Worm (Caenorhabditis elegans) whole organism, young adult: Measurements from ENCODE around the gene pdi-2.

ENCODE experiments used
- B0019.2 ChIP-seq: fragments of 200-800 bp; sonication (Bioruptor generic); conservative IDR thresholded peaks from 2 replicates; pipeline ENCODE4 v1.3.6; 2022; ENCODE audit warnings: missing genetic modification reagents, missing genetic modification characterization, missing compliant biosample characterization
- D2030.7 ChIP-seq: fragments of 200-800 bp; sonication (Bioruptor generic); IDR thresholded peaks from 2 replicates; pipeline ENCODE4 v1.3.6; 2022; ENCODE audit warnings: missing genetic modification reagents, missing genetic modification characterization, missing compliant biosample characterization
- F22D6.2 ChIP-seq: sonication (generic microtip); optimal IDR thresholded peaks from 2 replicates; lab custom pipeline; 2016; ENCODE audit warnings: mild to moderate bottlenecking, missing genetic modification characterization, missing compliant biosample characterization
- F23B12.7 ChIP-seq: sonication (generic microtip); optimal IDR thresholded peaks from 2 replicates; lab custom pipeline; 2017; ENCODE audit warnings: missing genetic modification characterization, mild to moderate bottlenecking, missing compliant biosample characterization, antibody characterized with exemption, moderate library complexity; ENCODE audit not compliant: insufficient read depth
- F33H1.4 ChIP-seq: fragments of 200-800 bp; sonication (Bioruptor generic); IDR thresholded peaks from 2 replicates; pipeline ENCODE4 v1.3.6; 2022; ENCODE audit warnings: missing genetic modification reagents, missing genetic modification characterization, missing compliant biosample characterization
- F37B4.10 ChIP-seq: fragments of 200-800 bp; sonication (Bioruptor generic); IDR thresholded peaks from 2 replicates; pipeline ENCODE4 v1.3.6; 2022; ENCODE audit warnings: missing genetic modification characterization, missing compliant biosample characterization
- Y56A3A.18 ChIP-seq: fragments of 200-800 bp; sonication (Bioruptor generic); IDR thresholded peaks from 2 replicates; pipeline ENCODE4 v1.3.6; 2022; ENCODE audit warnings: missing genetic modification reagents, missing genetic modification characterization, missing compliant biosample characterization
- Y67H2A.10 ChIP-seq: fragments of 200-800 bp; sonication (Bioruptor generic); conservative IDR thresholded peaks from 2 replicates; pipeline ENCODE4 v1.3.6; 2022; ENCODE audit warnings: missing genetic modification reagents, missing genetic modification characterization, missing compliant biosample characterization
- Y79H2A.3 ChIP-seq: fragments of 200-800 bp; sonication (Bioruptor generic); conservative IDR thresholded peaks from 2 replicates; pipeline ENCODE4 v1.3.6; 2022; ENCODE audit warnings: missing genetic modification reagents, missing genetic modification characterization, missing compliant biosample characterization
- akir-1 ChIP-seq: fragments of 200-800 bp; sonication (Bioruptor generic); optimal IDR thresholded peaks from 2 replicates; lab custom pipeline; 2018; ENCODE audit warnings: mild to moderate bottlenecking, missing genetic modification characterization, moderate library complexity, missing compliant biosample characterization
- athp-1 ChIP-seq: sonication (generic microtip); optimal IDR thresholded peaks from 2 replicates; lab custom pipeline; 2017; ENCODE audit warnings: mild to moderate bottlenecking, missing genetic modification characterization, missing compliant biosample characterization
- attf-3 ChIP-seq: fragments of 200-800 bp; sonication (Bioruptor generic); conservative IDR thresholded peaks from 2 replicates; pipeline ENCODE4 v1.3.6; 2022; ENCODE audit warnings: missing genetic modification reagents, missing genetic modification characterization, missing compliant biosample characterization
- attf-6 ChIP-seq: fragments of 200-800 bp; sonication (Bioruptor generic); IDR thresholded peaks from 2 replicates; pipeline ENCODE4 v1.3.6; 2022; ENCODE audit warnings: missing genetic modification reagents, missing genetic modification characterization, missing compliant biosample characterization
- bed-1 ChIP-seq: fragments of 200-800 bp; sonication (Bioruptor generic); IDR thresholded peaks from 2 replicates; pipeline ENCODE4 v1.3.6; 2022; ENCODE audit warnings: missing genetic modification reagents, missing genetic modification characterization, missing compliant biosample characterization
- bed-2 ChIP-seq: fragments of 200-800 bp; sonication (Bioruptor generic); IDR thresholded peaks from 2 replicates; pipeline ENCODE4 v1.3.6; 2022; ENCODE audit warnings: missing genetic modification reagents, missing genetic modification characterization, missing compliant biosample characterization
- dox-1 ChIP-seq: fragments of 200-800 bp; sonication (Bioruptor generic); IDR thresholded peaks from 2 replicates; pipeline ENCODE4 v1.3.6; 2022; ENCODE audit warnings: missing genetic modification reagents, missing genetic modification characterization, missing compliant biosample characterization
- dpff-1 ChIP-seq: sonication (generic microtip); optimal IDR thresholded peaks from 2 replicates; lab custom pipeline; 2017; ENCODE audit warnings: mild to moderate bottlenecking, missing genetic modification characterization, missing compliant biosample characterization
- dpl-1 ChIP-seq: fragments of 150-350 bp; optimal IDR thresholded peaks from 2 replicates; lab custom pipeline; 2014; ENCODE audit warnings: missing biosample characterization, missing genetic modification reagents, missing genetic modification characterization
- egl-18 ChIP-seq: fragments of 200-800 bp; sonication (Bioruptor generic); IDR thresholded peaks from 2 replicates; pipeline ENCODE4 v1.3.6; 2022; ENCODE audit warnings: missing genetic modification reagents, missing genetic modification characterization, missing compliant biosample characterization
- egl-44 ChIP-seq: fragments of 200-800 bp; sonication (Bioruptor generic); IDR thresholded peaks from 2 replicates; pipeline ENCODE4 v1.3.6; 2022; ENCODE audit warnings: missing genetic modification reagents, missing genetic modification characterization, missing compliant biosample characterization
- egrh-3 ChIP-seq: fragments of 200-800 bp; sonication (Bioruptor generic); IDR thresholded peaks from 2 replicates; pipeline ENCODE4 v1.3.6; 2022; ENCODE audit warnings: missing genetic modification reagents, missing genetic modification characterization, missing compliant biosample characterization
- fkh-3 ChIP-seq: sonication (generic microtip); optimal IDR thresholded peaks from 2 replicates; lab custom pipeline; 2016; ENCODE audit warnings: mild to moderate bottlenecking, missing genetic modification characterization, missing compliant biosample characterization
- hlh-26 ChIP-seq: fragments of 200-800 bp; sonication (Bioruptor generic); conservative IDR thresholded peaks from 2 replicates; pipeline ENCODE4 v1.3.6; 2022; ENCODE audit warnings: missing genetic modification reagents, missing genetic modification characterization, missing compliant biosample characterization
- lin-35 ChIP-seq, 3 experiments: fragments of 150-350 bp in 2 of 3; sonication (generic microtip) in 1 of 3; optimal IDR thresholded peaks; 2 replicates each; lab custom pipeline; 2014 to 2018; ENCODE audit warnings: missing biosample characterization in 3 of 3, missing genetic modification characterization in 3 of 3, missing genetic modification reagents in 3 of 3
- lsy-27 ChIP-seq: sonication (generic microtip); optimal IDR thresholded peaks from 2 replicates; lab custom pipeline; 2017; ENCODE audit warnings: missing genetic modification characterization, mild to moderate bottlenecking, missing compliant biosample characterization, antibody characterized with exemption, missing genotype, borderline replicate concordance; ENCODE audit not compliant: insufficient read depth
- mel-28 ChIP-seq: sonication (generic microtip); optimal IDR thresholded peaks from 2 replicates; lab custom pipeline; 2016; ENCODE audit warnings: borderline replicate concordance, mild to moderate bottlenecking, missing genetic modification characterization, missing compliant biosample characterization
- mxl-1 ChIP-seq: sonication (generic microtip); optimal IDR thresholded peaks from 2 replicates; lab custom pipeline; 2016; ENCODE audit warnings: missing genetic modification characterization, missing compliant biosample characterization
- nfyb-1 ChIP-seq: fragments of 200-800 bp; sonication (Bioruptor generic); IDR thresholded peaks from 2 replicates; pipeline ENCODE4 v1.3.6; 2022; ENCODE audit warnings: missing genetic modification reagents, missing genetic modification characterization, missing compliant biosample characterization
- nhr-80 ChIP-seq: sonication (generic microtip); optimal IDR thresholded peaks from 2 replicates; lab custom pipeline; 2016; ENCODE audit warnings: missing genetic modification characterization, missing compliant biosample characterization
- sdz-38 ChIP-seq: sonication (generic microtip); optimal IDR thresholded peaks from 2 replicates; lab custom pipeline; 2016; ENCODE audit warnings: missing genotype, missing genetic modification characterization, missing compliant biosample characterization
- tbx-9 ChIP-seq: sonication (generic microtip); optimal IDR thresholded peaks from 2 replicates; lab custom pipeline; 2016; ENCODE audit warnings: borderline replicate concordance, missing genetic modification characterization, inconsistent platforms, missing compliant biosample characterization
- ztf-22 ChIP-seq: fragments of 200-800 bp; sonication (Bioruptor generic); optimal IDR thresholded peaks from 2 replicates; lab custom pipeline; 2018; ENCODE audit warnings: mild to moderate bottlenecking, missing genetic modification characterization, moderate library complexity, missing compliant biosample characterization
- ztf-26 ChIP-seq: sonication (generic microtip); optimal IDR thresholded peaks from 2 replicates; lab custom pipeline; 2017; ENCODE audit warnings: missing genetic modification characterization, missing compliant biosample characterization
- ztf-6 ChIP-seq: fragments of 200-800 bp; sonication (Bioruptor generic); IDR thresholded peaks from 2 replicates; pipeline ENCODE4 v1.3.6; 2022; ENCODE audit warnings: missing genetic modification reagents, missing genetic modification characterization, missing compliant biosample characterization

pdi-2 gene

ce11 chrX:4556028-4556427 lies 32.1 kb downstream of the pdi-2 start:
- TF ChIP-seq fkh-3 = no peak
- TF ChIP-seq mel-28 (tag; lab: Kevin White, UChicago) = no peak
- TF ChIP-seq Y56A3A.18 (GFP tag; lab: Robert Waterston, UW) = no peak
- TF ChIP-seq B0019.2 (GFP tag; lab: Robert Waterston, UW) = no peak
- TF ChIP-seq tbx-9 (tag; lab: Kevin White, UChicago) = no peak
- no peak for TF ChIP-seq attf-6 (GFP tag; lab: Robert Waterston, UW)
- TF ChIP-seq egl-18 (GFP tag; lab: Robert Waterston, UW) = no peak
- TF ChIP-seq D2030.7 (GFP tag; lab: Robert Waterston, UW) = no peak
- no peak for TF ChIP-seq dpl-1 (GFP tag; lab: Kevin White, UChicago)
- no peak for TF ChIP-seq bed-1
- TF ChIP-seq dpff-1 = no peak
- no peak for TF ChIP-seq attf-3
- TF ChIP-seq ztf-26 (tag; lab: Kevin White, UChicago) = no peak
- no peak for TF ChIP-seq akir-1 (GFP tag; lab: Kevin White, UChicago)
- TF ChIP-seq athp-1 (tag; lab: Kevin White, UChicago) = no peak
- no peak for TF ChIP-seq nfyb-1 (GFP tag; lab: Robert Waterston, UW)
- TF ChIP-seq bed-2 = no peak
- TF ChIP-seq Y79H2A.3 = no peak
- no peak for TF ChIP-seq lsy-27 (tag; lab: Kevin White, UChicago)

- TF ChIP-seq F22D6.2 (tag; lab: Kevin White, UChicago) = no peak
- no peak for TF ChIP-seq F33H1.4 (GFP tag; lab: Robert Waterston, UW)
- no peak for TF ChIP-seq F23B12.7 (tag; lab: Kevin White, UChicago)
- TF ChIP-seq hlh-26 (GFP tag; lab: Robert Waterston, UW) = no peak
- TF ChIP-seq Y67H2A.10 (GFP tag; lab: Robert Waterston, UW) = no peak
- TF ChIP-seq dpl-1 (GFP tag; lab: Kevin White, UChicago) = no peak
- TF ChIP-seq, all 124 proteins: peak for 0
Observed at ce11 chrX:4561863-4562262, 37.9 kb downstream of the pdi-2 start, which contains the start of gene C05E11.6. TSS of gene C05E11.6 (plus strand) at chrX:4562163.

- no peak for TF ChIP-seq mxl-1 (tag; lab: Kevin White, UChicago)
- TF ChIP-seq egrh-3 (GFP tag; lab: Robert Waterston, UW) = no peak
Observed at ce11 chrX:4562288-4562687, 38.3 kb downstream of the pdi-2 start.

ce11 chrX:4564717-4565316 lies 40.9 kb downstream of the pdi-2 start, which contains the start of gene amt-4:
TSS of gene amt-4 (plus strand) at chrX:4565302.
- no peak for TF ChIP-seq ztf-6 (GFP tag; lab: Robert Waterston, UW)
- peak; percentile 91 for TF ChIP-seq nhr-80
- TF ChIP-seq lin-35 (GFP tag; optimal IDR thresholded peaks at IDR 0.05; lab: Kevin White, UChicago) = no peak
- no peak for TF ChIP-seq sdz-38
- peak; percentile 0 for TF ChIP-seq ztf-22 (GFP tag; lab: Kevin White, UChicago)
- TF ChIP-seq B0019.2 (GFP tag; lab: Robert Waterston, UW) = no peak
- TF ChIP-seq F37B4.10 (GFP tag; lab: Robert Waterston, UW) = no peak
- TF ChIP-seq dox-1 (GFP tag; lab: Robert Waterston, UW) = 0 out of 2 replicates have a peak, but pooled peaks have one; percentile 26
- TF ChIP-seq ztf-26 (tag; lab: Kevin White, UChicago) = no peak
- no peak for TF ChIP-seq egl-44 (GFP tag; lab: Robert Waterston, UW)
